Worm (Caenorhabditis elegans): ENCODE data around the gene cht-5.

DNA sequence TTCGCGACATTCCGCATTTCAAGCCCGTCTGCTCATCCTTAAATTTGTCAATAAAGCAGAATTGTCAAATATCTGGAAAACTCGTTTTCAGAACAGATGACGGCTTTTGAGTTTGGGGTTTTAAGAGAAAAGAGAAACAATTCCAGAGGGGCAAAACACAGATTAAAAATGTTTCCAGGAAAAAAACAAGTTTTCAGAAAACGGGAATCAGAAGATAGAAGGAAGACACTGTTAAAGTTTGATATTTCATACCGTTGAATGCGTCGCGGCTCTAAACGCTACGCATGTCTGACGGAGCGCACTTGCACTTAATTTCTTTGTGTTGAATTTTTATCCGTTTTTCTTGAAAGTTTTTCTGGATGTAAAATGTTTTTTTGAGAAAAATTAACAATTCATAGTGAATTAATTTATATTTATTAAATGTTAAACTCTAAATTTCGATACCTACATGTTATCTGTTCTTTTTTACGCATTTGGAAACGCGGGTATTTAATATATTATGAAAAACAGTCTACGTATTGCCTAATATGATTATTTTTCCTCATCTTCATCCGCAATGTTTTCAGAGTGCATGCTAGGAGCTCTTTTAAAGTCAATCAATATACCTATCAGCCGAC lies 19.8 kb downstream of the cht-5 start, which contains the start of the genes C08B6.18, wdr-20 and C08B6.8:
- TF ChIP-seq ama-1 (optimal IDR thresholded peaks at IDR 0.05) (no peak), lsy-2 (tag; optimal IDR thresholded peaks at IDR 0.05) (peak in 1 of 2 experiments; percentile 38), zag-1 (tag; optimal IDR thresholded peaks at IDR 0.05) (no peak), nhr-11 (tag; optimal IDR thresholded peaks at IDR 0.05) (no peak), ceh-16 (tag; optimal IDR thresholded peaks at IDR 0.05) (no peak), nhr-77 (tag; optimal IDR thresholded peaks at IDR 0.05) (no peak), mdl-1 (tag; optimal IDR thresholded peaks at IDR 0.05) (no peak), elt-3 (tag; optimal IDR thresholded peaks at IDR 0.05) (no peak), aly-2 (tag; optimal IDR thresholded peaks at IDR 0.05) (no peak), nhr-21 (tag; optimal IDR thresholded peaks at IDR 0.05) (no peak), nhr-23 (tag; optimal IDR thresholded peaks at IDR 0.05) (no peak), sem-4 (tag; optimal IDR thresholded peaks at IDR 0.05) (no peak)
